Worm (Caenorhabditis elegans): ENCODE measurements around the gene pcca-1.

DNA sequence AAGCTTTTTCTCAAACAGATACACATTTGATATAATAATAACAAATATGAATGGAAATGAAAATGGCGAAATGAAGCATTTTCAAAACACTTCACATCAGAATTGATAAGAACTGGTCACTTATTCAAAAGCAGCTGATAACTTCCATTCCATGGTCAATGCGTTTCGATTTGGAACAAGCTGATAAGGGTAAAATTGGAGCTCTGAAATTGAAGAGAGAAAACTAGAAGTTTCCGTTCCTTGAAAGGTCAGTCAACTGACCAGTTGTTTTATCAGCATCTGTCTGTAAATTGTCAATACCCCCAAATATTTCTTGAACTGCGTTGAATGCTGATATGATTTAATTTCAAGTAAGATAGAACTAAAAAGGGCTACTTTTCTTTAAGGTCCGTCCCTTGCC, 8.5 kb downstream of the pcca-1 start:
- TF ChIP-seq tlf-1 (GFP tag; optimal IDR thresholded peaks at IDR 0.05) (no peak), aptf-3 (GFP tag; IDR thresholded peaks at IDR 0.05) (no peak), ztf-6 (GFP tag; IDR thresholded peaks at IDR 0.05) (no peak), nfya-2 (GFP tag; IDR thresholded peaks at IDR 0.05) (no peak), snpc-4 (GFP tag; optimal IDR thresholded peaks at IDR 0.05) (no peak), snpc-4 (tag; optimal IDR thresholded peaks at IDR 0.05) (no peak), egl-44 (GFP tag; IDR thresholded peaks at IDR 0.05) (no peak)
